Worm (Caenorhabditis elegans): ENCODE measurements around the gene gcn-2.
"Not testable (repeated sequence)": the region's sequence is repeated elsewhere in the genome, so short reads cannot be mapped to it uniquely, and the experiment has no call there.

The gcn-2 gene

ce11 chrII:13083752-13084214 is at the start of gene gcn-2, which contains the start of gene Y81G3A.1:
Gene gcn-2, plus strand, starts transcription at chrII:13084164.
Gene Y81G3A.1, minus strand, starts transcription at chrII:13083926.
- TF ChIP-seq ztf-4 (tag; optimal IDR thresholded peaks at IDR 0.05) (no peak), sma-9 (GFP tag; optimal IDR thresholded peaks at IDR 0.05) (peak; percentile 52), sma-9 (tag; optimal IDR thresholded peaks at IDR 0.05) (no peak), unc-55 (GFP tag; optimal IDR thresholded peaks at IDR 0.05) (peak; percentile 70), nhr-129 (tag; optimal IDR thresholded peaks at IDR 0.05) (peak; percentile 46), gmeb-1 (tag; optimal IDR thresholded peaks at IDR 0.05) (peak; percentile 96), R02D3.7 (tag; optimal IDR thresholded peaks at IDR 0.05) (no peak), nhr-23 (tag; optimal IDR thresholded peaks at IDR 0.05) (no peak), mbf-1 (tag; optimal IDR thresholded peaks at IDR 0.05) (no peak), skn-1 (tag; optimal IDR thresholded peaks at IDR 0.05) (no peak), lin-11 (tag; optimal IDR thresholded peaks at IDR 0.05) (peak; percentile 19), nhr-21 (tag; optimal IDR thresholded peaks at IDR 0.05) (peak; percentile 0), ceh-16 (tag; optimal IDR thresholded peaks at IDR 0.05) (peak; percentile 36), nhr-11 (tag; optimal IDR thresholded peaks at IDR 0.05) (no peak), ceh-82 (tag; optimal IDR thresholded peaks at IDR 0.05) (no peak), Y55F3AM.14 (GFP tag; optimal IDR thresholded peaks at IDR 0.05) (no peak), zag-1 (tag; optimal IDR thresholded peaks at IDR 0.05) (no peak), nhr-12 (tag; optimal IDR thresholded peaks at IDR 0.05) (no peak), dmd-4 (tag; optimal IDR thresholded peaks at IDR 0.05) (no peak), fos-1 (tag; optimal IDR thresholded peaks at IDR 0.05) (peak; percentile 10), ztf-1 (GFP tag; conservative IDR thresholded peaks at IDR 0.05) (no peak), egl-27 (tag; optimal IDR thresholded peaks at IDR 0.05) (no peak), nhr-237 (tag; optimal IDR thresholded peaks at IDR 0.05) (no peak), sma-3 (GFP tag; optimal IDR thresholded peaks at IDR 0.05) (peak; percentile 29), nhr-25 (tag; optimal IDR thresholded peaks at IDR 0.05) (no peak), nhr-77 (tag; optimal IDR thresholded peaks at IDR 0.05) (no peak), lin-13 (GFP tag; optimal IDR thresholded peaks at IDR 0.05) (no peak), lsy-2 (tag; optimal IDR thresholded peaks at IDR 0.05) (peak in 1 of 2 experiments; percentile 46), sem-4 (tag; optimal IDR thresholded peaks at IDR 0.05) (no peak), crh-2 (tag; optimal IDR thresholded peaks at IDR 0.05) (peak; percentile 46), elt-1 (tag; optimal IDR thresholded peaks at IDR 0.05) (no peak), peb-1 (tag; optimal IDR thresholded peaks at IDR 0.05) (no peak), unc-62 (GFP tag; optimal IDR thresholded peaks at IDR 0.05) (no peak)

ce11 chrII:13036717-13037116 is 47.2 kb upstream of the gcn-2 start, which contains the start of gene F18A11.3:
Gene F18A11.3, minus strand, starts transcription at chrII:13036841.
- TF ChIP-seq crh-2 (tag; optimal IDR thresholded peaks at IDR 0.05) (peak; percentile 45), C34F6.9 (tag; optimal IDR thresholded peaks at IDR 0.05) (peak; percentile 57), unc-55 (GFP tag; optimal IDR thresholded peaks at IDR 0.05) (peak; percentile 6), lsy-2 (tag; optimal IDR thresholded peaks at IDR 0.05) (peak in 1 of 2 experiments; percentile 28), fos-1 (tag; optimal IDR thresholded peaks at IDR 0.05) (no peak), nhr-129 (tag; optimal IDR thresholded peaks at IDR 0.05) (peak; percentile 31), dmd-4 (tag; optimal IDR thresholded peaks at IDR 0.05) (no peak), elt-3 (tag; optimal IDR thresholded peaks at IDR 0.05) (no peak)

- TF ChIP-seq ceh-16, zag-1, mab-5 (tag; optimal IDR thresholded peaks at IDR 0.05): not testable (repeated sequence)
Measured at ce11 chrII:13043433-13044054, 40.4 kb upstream of the gcn-2 start, which contains the start of gene puf-6. Gene puf-6, minus strand, starts transcription at chrII:13043445.

- TF ChIP-seq alr-1, ztf-4, elt-3 (tag; optimal IDR thresholded peaks at IDR 0.05): not testable (repeated sequence)
Measured at ce11 chrII:13047106-13047505, 36.9 kb upstream of the gcn-2 start, which contains the start of gene F42G4.7. Gene F42G4.7, minus strand, starts transcription at chrII:13047290.

Measured in whole organism, L2 larva.